Worm (Caenorhabditis elegans) whole organism, dauer: ENCODE measurements around the gene mans-3.

Experiments
- unc-62 ChIP-seq: sonication (generic microtip); optimal IDR thresholded peaks from 2 replicates; lab custom pipeline; 2017; ENCODE audit warnings: missing biosample characterization, missing genetic modification reagents, missing genetic modification characterization

Gene mans-3

DNA sequence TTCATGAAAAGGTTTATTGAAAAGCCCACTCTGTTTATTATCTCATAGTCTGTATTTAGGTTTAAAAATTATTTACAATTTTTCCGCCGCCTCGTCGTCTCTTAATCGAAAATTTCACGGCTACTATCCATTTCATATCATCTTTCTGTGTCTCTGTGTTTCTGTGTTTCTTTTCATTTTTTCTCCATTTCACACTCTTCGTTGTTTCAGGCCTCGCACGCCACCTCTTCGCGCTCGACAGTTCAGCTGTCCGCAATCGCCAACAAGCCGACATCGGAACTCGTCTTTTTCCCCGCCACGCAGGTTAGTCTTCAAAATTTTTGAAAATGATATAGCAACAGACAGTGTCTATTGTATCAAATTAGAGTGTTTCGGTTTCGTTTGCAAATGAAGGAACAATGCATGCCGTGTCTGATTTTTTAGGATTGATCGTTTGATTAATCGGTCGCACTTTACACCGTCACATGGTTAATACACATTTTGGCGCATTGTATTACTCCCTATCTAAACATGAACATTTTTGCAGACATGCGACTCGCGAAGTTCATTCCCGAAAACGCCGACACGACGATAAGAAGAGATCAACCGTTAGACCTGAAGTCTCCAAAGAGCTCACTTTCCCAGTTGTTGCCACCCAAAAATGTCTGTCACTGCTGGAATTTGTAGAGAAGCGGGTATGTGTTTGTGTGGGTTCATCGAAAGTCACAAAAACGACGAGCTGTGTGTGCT lies 45.9 kb downstream of the mans-3 start:
- TF ChIP-seq unc-62 (GFP tag; lab: Kevin White, UChicago): no peak

ce11 chrX:5213032-5213431 lies 47.8 kb downstream of the mans-3 start:
- TF ChIP-seq unc-62 (GFP tag; lab: Kevin White, UChicago): no peak

DNA sequence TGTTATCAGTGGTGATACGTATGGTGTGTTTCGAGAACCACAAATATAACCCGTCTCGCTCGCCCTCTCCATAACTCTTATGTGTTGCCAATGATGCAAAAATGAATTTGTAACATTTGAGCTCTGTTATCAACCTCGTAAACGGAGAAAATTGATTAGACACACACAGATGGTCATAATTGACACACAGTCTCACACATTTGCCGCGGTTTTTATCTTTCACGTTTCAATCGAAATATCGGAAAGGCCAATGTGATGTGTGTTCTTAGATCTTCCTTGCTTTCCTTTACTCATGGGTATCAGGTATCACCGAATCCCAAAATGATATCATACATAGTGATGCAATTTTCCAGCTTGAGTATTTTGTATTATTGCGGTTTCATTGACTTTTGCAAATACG lies 48.4 kb downstream of the mans-3 start:
- TF ChIP-seq unc-62 (GFP tag; lab: Kevin White, UChicago): no peak

DNA sequence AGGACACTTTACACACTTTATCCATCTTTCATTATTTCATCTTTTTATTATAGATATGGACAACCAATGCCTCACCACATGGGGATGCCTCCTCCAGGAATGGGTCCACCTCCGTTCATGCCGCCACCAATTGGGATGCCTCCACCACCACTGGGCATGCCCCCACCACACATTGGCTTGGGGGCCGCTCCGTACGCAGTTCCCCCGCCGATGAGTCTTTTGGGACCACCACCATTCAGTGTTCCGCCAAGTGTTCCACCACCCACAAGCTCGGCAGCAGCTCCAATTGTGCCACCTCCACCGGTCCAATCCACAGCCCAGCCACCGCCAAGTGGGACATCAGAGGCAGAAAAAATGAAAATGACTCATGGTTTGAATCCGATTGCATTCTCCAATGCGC lies 49.6 kb downstream of the mans-3 start:
- TF ChIP-seq unc-62 (GFP tag; lab: Kevin White, UChicago): no peak

DNA sequence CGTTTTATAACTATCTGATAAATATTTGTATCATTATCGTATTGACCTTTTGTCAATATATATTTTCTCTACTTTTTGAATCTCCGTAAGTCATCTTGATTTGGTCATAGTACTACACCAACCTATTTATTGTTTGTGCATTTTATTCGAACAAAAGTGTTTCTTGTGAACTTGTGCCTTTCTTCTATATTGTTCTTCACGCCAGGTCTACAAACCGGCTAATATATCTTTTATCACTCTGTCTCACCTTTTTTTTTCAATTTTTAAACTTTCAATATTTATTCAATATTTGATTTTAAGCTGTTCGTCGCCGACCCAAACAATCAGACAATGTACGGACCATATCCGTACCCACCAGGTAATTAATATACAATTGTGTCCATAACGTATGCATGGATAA lies 50.9 kb downstream of the mans-3 start, which contains the start of gene hrpa-2:
Gene hrpa-2, plus strand, starts transcription at position 301 of the 400 bp plus-strand sequence.
- no peak for TF ChIP-seq unc-62 (GFP tag; lab: Kevin White, UChicago)

DNA sequence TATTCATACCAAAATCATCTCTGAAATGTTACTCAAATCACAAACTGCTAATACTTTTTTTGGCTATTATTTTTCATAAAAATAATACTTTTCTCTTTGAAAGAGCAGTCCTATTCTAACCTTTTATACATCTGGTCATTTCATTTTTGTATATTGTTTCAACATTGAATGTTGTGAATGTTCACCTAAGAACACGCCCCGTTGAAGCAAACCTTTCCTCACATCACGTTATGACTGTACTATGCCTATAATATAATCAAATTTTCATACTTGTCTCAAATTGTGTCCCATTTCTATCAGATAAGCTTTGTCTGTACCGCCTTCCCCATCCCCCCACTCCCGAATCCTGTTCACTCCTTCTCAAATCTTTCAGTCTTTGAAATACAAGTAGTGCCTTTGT lies 53.1 kb downstream of the mans-3 start:
- TF ChIP-seq unc-62 (GFP tag; lab: Kevin White, UChicago): no peak
